Worm (Caenorhabditis elegans) whole organism, late embryonic: Measurements from ENCODE around the gene fbxc-26.

Experiments
- K09A11.1 ChIP-seq: sonication (generic microtip); optimal IDR thresholded peaks from 2 replicates; lab custom pipeline; 2017; ENCODE audit warnings: antibody characterized with exemption, mild to moderate bottlenecking, missing genetic modification characterization, missing compliant biosample characterization; ENCODE audit not compliant: insufficient read depth
- T23F11.4 ChIP-seq: fragments of 200-800 bp; sonication (Bioruptor generic); optimal IDR thresholded peaks from 2 replicates; lab custom pipeline; 2018; ENCODE audit warnings: mild to moderate bottlenecking, missing genetic modification characterization, missing compliant biosample characterization
- Y22D7AL.16 ChIP-seq: sonication (generic microtip); optimal IDR thresholded peaks from 2 replicates; lab custom pipeline; 2016; ENCODE audit warnings: missing genetic modification characterization, missing compliant biosample characterization
- ceh-14 ChIP-seq: sonication (generic microtip); optimal IDR thresholded peaks from 2 replicates; lab custom pipeline; 2016; ENCODE audit warnings: missing genotype, missing genetic modification characterization, missing compliant biosample characterization
- ceh-18 ChIP-seq: sonication (generic microtip); optimal IDR thresholded peaks from 2 replicates; lab custom pipeline; 2016; ENCODE audit warnings: missing genetic modification characterization, missing compliant biosample characterization
- ceh-2 ChIP-seq: sonication (generic microtip); optimal IDR thresholded peaks from 2 replicates; lab custom pipeline; 2016; ENCODE audit warnings: missing genotype, missing genetic modification characterization, missing compliant biosample characterization
- ceh-45 ChIP-seq: fragments of 200-800 bp; sonication (Bioruptor generic); IDR thresholded peaks from 2 replicates; pipeline ENCODE4 v1.3.6; 2022; ENCODE audit warnings: missing genetic modification reagents, missing genetic modification characterization, missing compliant biosample characterization
- ceh-48 ChIP-seq: sonication (generic microtip); optimal IDR thresholded peaks from 2 replicates; lab custom pipeline; 2016; ENCODE audit warnings: missing genetic modification characterization, inconsistent platforms, missing compliant biosample characterization
- ceh-6 ChIP-seq: fragments of 200-800 bp; sonication (Bioruptor generic); optimal IDR thresholded peaks from 2 replicates; lab custom pipeline; 2018; ENCODE audit warnings: mild to moderate bottlenecking, missing genetic modification characterization, missing compliant biosample characterization
- che-1 ChIP-seq: sonication (generic microtip); optimal IDR thresholded peaks from 2 replicates; lab custom pipeline; 2016; ENCODE audit warnings: mild to moderate bottlenecking, missing genetic modification characterization, missing compliant biosample characterization
- dmd-4 ChIP-seq: sonication (generic microtip); optimal IDR thresholded peaks from 2 replicates; lab custom pipeline; 2016; ENCODE audit warnings: borderline replicate concordance, missing genetic modification characterization, missing compliant biosample characterization
- dve-1 ChIP-seq: sonication (generic microtip); optimal IDR thresholded peaks from 2 replicates; lab custom pipeline; 2017; ENCODE audit warnings: antibody characterized with exemption, mild to moderate bottlenecking, missing genetic modification characterization, missing compliant biosample characterization
- elt-4 ChIP-seq: sonication (generic microtip); optimal IDR thresholded peaks from 2 replicates; lab custom pipeline; 2016; ENCODE audit warnings: missing genetic modification characterization, missing compliant biosample characterization
- eyg-1 ChIP-seq: sonication (generic microtip); optimal IDR thresholded peaks from 2 replicates; lab custom pipeline; 2016; ENCODE audit warnings: missing genotype, missing genetic modification characterization, missing compliant biosample characterization
- fkh-10 ChIP-seq: fragments of 150-350 bp; optimal IDR thresholded peaks from 2 replicates; lab custom pipeline; 2014; ENCODE audit warnings: missing biosample characterization, missing genetic modification reagents, missing genetic modification characterization
- fkh-6 ChIP-seq: sonication (generic microtip); optimal IDR thresholded peaks from 2 replicates; lab custom pipeline; 2016; ENCODE audit warnings: missing genetic modification characterization, missing compliant biosample characterization
- hlh-13 ChIP-seq: fragments of 200-800 bp; sonication (Bioruptor generic); optimal IDR thresholded peaks from 2 replicates; lab custom pipeline; 2018; ENCODE audit warnings: mild to moderate bottlenecking, missing genetic modification characterization, missing compliant biosample characterization
- hlh-15 ChIP-seq: sonication (generic microtip); optimal IDR thresholded peaks from 2 replicates; lab custom pipeline; 2016; ENCODE audit warnings: missing genetic modification characterization, missing compliant biosample characterization
- hlh-30 ChIP-seq: sonication (generic microtip); optimal IDR thresholded peaks from 2 replicates; lab custom pipeline; 2017; ENCODE audit warnings: antibody characterized with exemption, missing genetic modification characterization, missing compliant biosample characterization; ENCODE audit not compliant: insufficient read depth
- hlh-6 ChIP-seq: sonication (generic microtip); optimal IDR thresholded peaks from 2 replicates; lab custom pipeline; 2016; ENCODE audit warnings: missing genotype, missing genetic modification characterization, missing compliant biosample characterization
- lim-6 ChIP-seq: sonication (generic microtip); optimal IDR thresholded peaks from 2 replicates; lab custom pipeline; 2016; ENCODE audit warnings: missing genetic modification characterization, missing compliant biosample characterization
- madf-2 ChIP-seq: sonication (generic microtip); optimal IDR thresholded peaks from 2 replicates; lab custom pipeline; 2017; ENCODE audit warnings: missing genetic modification characterization, missing compliant biosample characterization
- mec-3 ChIP-seq: sonication (generic microtip); optimal IDR thresholded peaks from 2 replicates; lab custom pipeline; 2016; ENCODE audit warnings: borderline replicate concordance, missing genetic modification characterization, missing compliant biosample characterization
- pqm-1 ChIP-seq: sonication (generic microtip); optimal IDR thresholded peaks from 2 replicates; lab custom pipeline; 2016; ENCODE audit warnings: missing genetic modification characterization, missing compliant biosample characterization
- ref-2 ChIP-seq: sonication (generic microtip); optimal IDR thresholded peaks from 2 replicates; lab custom pipeline; 2016; ENCODE audit warnings: missing genetic modification characterization, missing compliant biosample characterization
- sdc-2 ChIP-seq: sonication (generic microtip); optimal IDR thresholded peaks from 2 replicates; lab custom pipeline; 2016; ENCODE audit warnings: missing genotype, missing genetic modification characterization, missing compliant biosample characterization
- sox-2 ChIP-seq: fragments of 200-800 bp; sonication (Bioruptor generic); IDR thresholded peaks from 2 replicates; pipeline ENCODE4 v1.3.6; 2022; ENCODE audit warnings: missing genetic modification reagents, missing genetic modification characterization, missing compliant biosample characterization
- tbx-7 ChIP-seq: sonication (generic microtip); optimal IDR thresholded peaks from 2 replicates; lab custom pipeline; 2016; ENCODE audit warnings: missing genotype, missing genetic modification characterization, missing compliant biosample characterization
- ttx-3 ChIP-seq: sonication (generic microtip); optimal IDR thresholded peaks from 2 replicates; lab custom pipeline; 2016; ENCODE audit warnings: missing genetic modification reagents, missing genetic modification characterization, missing compliant biosample characterization
- unc-55 ChIP-seq: sonication (generic microtip); optimal IDR thresholded peaks from 2 replicates; lab custom pipeline; 2017; ENCODE audit warnings: missing biosample characterization, missing genetic modification reagents, missing genetic modification characterization

The fbxc-26 gene

DNA sequence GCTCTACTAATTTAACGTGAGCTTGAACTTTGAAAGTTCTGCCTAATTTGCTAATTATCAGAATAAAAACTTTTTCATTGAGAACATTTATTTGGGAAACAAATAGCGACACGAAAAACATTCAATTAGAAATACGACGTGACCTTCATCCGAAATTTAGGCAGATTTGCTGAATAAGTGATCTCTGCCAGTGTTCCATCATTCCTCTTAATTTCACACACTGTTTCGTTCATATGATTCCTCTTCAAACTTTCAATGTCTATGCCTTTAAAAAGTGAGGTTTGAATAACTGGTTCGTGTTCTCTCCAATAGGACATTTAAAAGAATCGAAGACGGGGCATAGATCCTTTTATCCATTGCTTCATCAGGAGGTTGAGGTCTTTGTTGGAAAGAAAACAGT is 43.9 kb downstream of the fbxc-26 start, which contains the start of gene fbxb-20:
TSS of gene fbxb-20 (minus strand) at position 101 of the 400 bp plus-strand sequence.
- TF ChIP-seq pqm-1 (tag; lab: Kevin White, UChicago) (no peak), ceh-48 (tag; lab: Kevin White, UChicago) (no peak), hlh-13 (GFP tag; lab: Kevin White, UChicago) (no peak), mec-3 (tag; lab: Kevin White, UChicago) (no peak)
- TF ChIP-seq, all 69 proteins: peak for 0

DNA sequence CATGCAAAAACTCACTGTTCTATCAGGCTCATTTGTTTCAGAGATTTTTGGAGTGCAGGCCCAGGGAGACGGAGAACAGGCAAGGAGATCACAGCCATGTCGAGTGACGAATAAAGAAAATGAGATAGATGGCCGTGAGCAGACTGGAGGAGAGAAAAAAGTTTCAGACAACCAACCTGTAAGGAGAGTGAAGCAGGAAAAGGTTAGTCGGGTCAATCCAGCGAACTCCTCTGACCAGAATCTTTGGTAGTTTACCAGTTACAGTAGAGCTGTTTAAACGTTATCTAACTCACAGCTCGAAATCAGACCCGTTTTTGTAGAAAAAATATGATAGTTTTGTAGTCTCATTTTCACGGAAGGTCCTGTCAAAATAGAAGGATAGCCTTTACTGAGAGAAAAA is 45.7 kb downstream of the fbxc-26 start, which contains the start of gene fbxb-21:
TSS of gene fbxb-21 (minus strand) at position 101 of the 400 bp plus-strand sequence.
- TF ChIP-seq eyg-1 (tag; lab: Kevin White, UChicago), result no peak
- no peak for TF ChIP-seq unc-55
- TF ChIP-seq sox-2 (GFP tag; lab: Robert Waterston, UW), result no peak
- TF ChIP-seq ceh-18 (tag; lab: Kevin White, UChicago), result no peak
- no peak for TF ChIP-seq elt-4 (tag; lab: Kevin White, UChicago)
- TF ChIP-seq hlh-15 (tag; lab: Kevin White, UChicago), result no peak
- TF ChIP-seq tbx-7 (tag; lab: Kevin White, UChicago), result no peak
- no peak for TF ChIP-seq madf-2 (tag; lab: Kevin White, UChicago)
- no peak for TF ChIP-seq ceh-45
- no peak for TF ChIP-seq T23F11.4

DNA sequence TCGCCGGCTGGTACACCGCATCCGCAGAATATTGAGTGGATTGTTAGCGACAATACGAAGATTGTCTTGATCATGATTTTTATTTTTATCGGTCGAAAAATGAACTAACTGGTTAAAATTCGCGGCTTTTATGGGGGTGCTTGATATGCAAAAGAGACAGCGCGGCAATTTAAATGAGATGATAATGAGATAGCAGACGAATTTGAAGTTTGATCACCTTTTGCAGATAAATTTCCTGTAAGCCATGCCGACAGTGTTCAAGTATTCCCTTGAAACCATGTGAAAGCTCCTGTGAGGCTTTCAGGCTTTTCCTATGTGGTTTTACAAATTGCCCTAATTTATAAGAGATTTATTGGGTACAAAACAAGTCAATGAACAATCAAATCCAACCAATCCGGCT is 48.2 kb downstream of the fbxc-26 start, which contains the start of gene ZC204.17:
TSS of gene ZC204.17 (minus strand) at position 101 of the 400 bp plus-strand sequence.
- TF ChIP-seq ref-2 (tag; lab: Kevin White, UChicago) (no peak), ceh-18 (tag; lab: Kevin White, UChicago) (no peak), fkh-6 (tag; lab: Kevin White, UChicago) (no peak), elt-4 (tag; lab: Kevin White, UChicago) (no peak), dve-1 (tag; lab: Kevin White, UChicago) (no peak), ceh-6 (no peak), che-1 (tag; lab: Kevin White, UChicago) (no peak), ttx-3 (tag; lab: Kevin White, UChicago) (no peak), sdc-2 (tag; lab: Kevin White, UChicago) (no peak), ceh-2 (tag; lab: Kevin White, UChicago) (no peak), Y22D7AL.16 (no peak), ceh-14 (no peak), tbx-7 (tag; lab: Kevin White, UChicago) (no peak), fkh-10 (GFP tag; lab: Kevin White, UChicago) (no peak), dmd-4 (no peak), ceh-45 (no peak), hlh-6 (tag; lab: Kevin White, UChicago) (no peak)

ce11 chrII:1644777-1645348 is 49.6 kb downstream of the fbxc-26 start, which contains the start of gene ZC204.6:
TSS of gene ZC204.6 (minus strand) at chrII:1644827.
- TF ChIP-seq lim-6 (tag; lab: Kevin White, UChicago) (no peak), hlh-30 (tag; lab: Kevin White, UChicago) (no peak), Y22D7AL.16 (no peak), K09A11.1 (no peak)
